Worm (Caenorhabditis elegans) whole organism, young adult: ENCODE measurements around the gene msd-4.

Source experiments
- B0035.1 ChIP-seq: sonication (generic microtip); optimal IDR thresholded peaks from 2 replicates; lab custom pipeline; 2016; ENCODE audit warnings: missing genetic modification characterization, mild to moderate bottlenecking, missing compliant biosample characterization, missing genotype, missing genetic modification reagents
- B0261.1 ChIP-seq: sonication (generic microtip); optimal IDR thresholded peaks from 2 replicates; lab custom pipeline; 2016; ENCODE audit warnings: mild to moderate bottlenecking, missing genetic modification characterization, moderate library complexity, missing compliant biosample characterization
- D2030.7 ChIP-seq: fragments of 200-800 bp; sonication (Bioruptor generic); IDR thresholded peaks from 2 replicates; pipeline ENCODE4 v1.3.6; 2022; ENCODE audit warnings: missing genetic modification reagents, missing genetic modification characterization, missing compliant biosample characterization
- F33H1.4 ChIP-seq: fragments of 200-800 bp; sonication (Bioruptor generic); IDR thresholded peaks from 2 replicates; pipeline ENCODE4 v1.3.6; 2022; ENCODE audit warnings: missing genetic modification reagents, missing genetic modification characterization, missing compliant biosample characterization
- K12H6.12 ChIP-seq: fragments of 200-800 bp; sonication (Bioruptor generic); optimal IDR thresholded peaks from 2 replicates; lab custom pipeline; 2018; ENCODE audit warnings: mild to moderate bottlenecking, missing genetic modification characterization, missing compliant biosample characterization
- T26A5.8 ChIP-seq: sonication (generic microtip); optimal IDR thresholded peaks from 2 replicates; lab custom pipeline; 2016; ENCODE audit warnings: missing genetic modification characterization, missing compliant biosample characterization
- Y53F4B.3 ChIP-seq: fragments of 200-800 bp; sonication (Bioruptor generic); IDR thresholded peaks from 2 replicates; pipeline ENCODE4 v1.3.6; 2022; ENCODE audit warnings: missing genetic modification reagents, missing genetic modification characterization, missing compliant biosample characterization
- Y56A3A.18 ChIP-seq: fragments of 200-800 bp; sonication (Bioruptor generic); IDR thresholded peaks from 2 replicates; pipeline ENCODE4 v1.3.6; 2022; ENCODE audit warnings: missing genetic modification reagents, missing genetic modification characterization, missing compliant biosample characterization
- Y67H2A.10 ChIP-seq: fragments of 200-800 bp; sonication (Bioruptor generic); conservative IDR thresholded peaks from 2 replicates; pipeline ENCODE4 v1.3.6; 2022; ENCODE audit warnings: missing genetic modification reagents, missing genetic modification characterization, missing compliant biosample characterization
- akir-1 ChIP-seq: fragments of 200-800 bp; sonication (Bioruptor generic); optimal IDR thresholded peaks from 2 replicates; lab custom pipeline; 2018; ENCODE audit warnings: mild to moderate bottlenecking, missing genetic modification characterization, moderate library complexity, missing compliant biosample characterization
- attf-6 ChIP-seq: fragments of 200-800 bp; sonication (Bioruptor generic); IDR thresholded peaks from 2 replicates; pipeline ENCODE4 v1.3.6; 2022; ENCODE audit warnings: missing genetic modification reagents, missing genetic modification characterization, missing compliant biosample characterization
- bed-2 ChIP-seq: fragments of 200-800 bp; sonication (Bioruptor generic); IDR thresholded peaks from 2 replicates; pipeline ENCODE4 v1.3.6; 2022; ENCODE audit warnings: missing genetic modification reagents, missing genetic modification characterization, missing compliant biosample characterization
- cebp-1 ChIP-seq, 2 experiments: fragments of 200-800 bp in 1 of 2; sonication (Bioruptor generic) in 1 of 2; sonication (generic microtip) in 1 of 2; IDR thresholded peaks in 1 of 2; optimal IDR thresholded peaks in 1 of 2; 2 replicates each; pipeline versions ENCODE4 v1.3.6 to Lab custom; 2017 to 2022; ENCODE audit warnings: missing compliant biosample characterization in 2 of 2, missing genetic modification characterization in 2 of 2, mild to moderate bottlenecking in 1 of 2, missing genetic modification reagents in 1 of 2, moderate library complexity in 1 of 2
- cebp-2 ChIP-seq: fragments of 200-800 bp; sonication (Bioruptor generic); IDR thresholded peaks from 2 replicates; pipeline ENCODE4 v1.3.6; 2022; ENCODE audit warnings: missing genetic modification characterization, missing compliant biosample characterization
- ceh-58 ChIP-seq: fragments of 200-800 bp; sonication (Bioruptor generic); IDR thresholded peaks from 2 replicates; pipeline ENCODE4 v1.3.6; 2022; ENCODE audit warnings: missing genetic modification characterization, missing compliant biosample characterization
- die-1 ChIP-seq: sonication (generic microtip); optimal IDR thresholded peaks from 2 replicates; lab custom pipeline; 2016; ENCODE audit warnings: missing genotype, mild to moderate bottlenecking, missing genetic modification characterization, missing compliant biosample characterization
- egl-18 ChIP-seq: fragments of 200-800 bp; sonication (Bioruptor generic); IDR thresholded peaks from 2 replicates; pipeline ENCODE4 v1.3.6; 2022; ENCODE audit warnings: missing genetic modification reagents, missing genetic modification characterization, missing compliant biosample characterization
- egl-44 ChIP-seq: fragments of 200-800 bp; sonication (Bioruptor generic); IDR thresholded peaks from 2 replicates; pipeline ENCODE4 v1.3.6; 2022; ENCODE audit warnings: missing genetic modification reagents, missing genetic modification characterization, missing compliant biosample characterization
- ekl-4 ChIP-seq: fragments of 200-800 bp; sonication (Bioruptor generic); IDR thresholded peaks from 2 replicates; pipeline ENCODE4 v1.3.6; 2022; ENCODE audit warnings: missing genetic modification reagents, missing genetic modification characterization, missing compliant biosample characterization
- ets-4 ChIP-seq: fragments of 200-800 bp; sonication (Bioruptor generic); optimal IDR thresholded peaks from 2 replicates; lab custom pipeline; 2018; ENCODE audit warnings: mild to moderate bottlenecking, missing genetic modification characterization, missing compliant biosample characterization
- lin-35 ChIP-seq, 3 experiments: fragments of 150-350 bp in 2 of 3; sonication (generic microtip) in 1 of 3; optimal IDR thresholded peaks; 2 replicates each; lab custom pipeline; 2014 to 2018; ENCODE audit warnings: missing biosample characterization in 3 of 3, missing genetic modification characterization in 3 of 3, missing genetic modification reagents in 3 of 3
- lir-1 ChIP-seq: fragments of 200-800 bp; sonication (Bioruptor generic); conservative IDR thresholded peaks from 2 replicates; pipeline ENCODE4 v1.3.6; 2022; ENCODE audit warnings: missing genetic modification reagents, missing genetic modification characterization, missing compliant biosample characterization
- madf-10 ChIP-seq: sonication (generic microtip); optimal IDR thresholded peaks from 2 replicates; lab custom pipeline; 2016; ENCODE audit warnings: mild to moderate bottlenecking, missing genetic modification characterization, missing compliant biosample characterization
- madf-3 ChIP-seq: fragments of 200-800 bp; sonication (Bioruptor generic); IDR thresholded peaks from 2 replicates; pipeline ENCODE4 v1.3.6; 2022; ENCODE audit warnings: missing genetic modification reagents, missing genetic modification characterization, missing compliant biosample characterization
- madf-6 ChIP-seq: fragments of 200-800 bp; sonication (Bioruptor generic); IDR thresholded peaks from 2 replicates; pipeline ENCODE4 v1.3.6; 2022; ENCODE audit warnings: missing genetic modification reagents, missing genetic modification characterization, missing compliant biosample characterization
- nfyb-1 ChIP-seq: fragments of 200-800 bp; sonication (Bioruptor generic); IDR thresholded peaks from 2 replicates; pipeline ENCODE4 v1.3.6; 2022; ENCODE audit warnings: missing genetic modification reagents, missing genetic modification characterization, missing compliant biosample characterization
- pha-4 ChIP-seq: fragments of 150-350 bp; sonication (generic microtip); optimal IDR thresholded peaks from 2 replicates; lab custom pipeline; 2014; ENCODE audit warnings: missing biosample characterization, missing genetic modification reagents, missing genetic modification characterization
- rcor-1 ChIP-seq: fragments of 200-800 bp; sonication (Bioruptor generic); IDR thresholded peaks from 2 replicates; pipeline ENCODE4 v1.3.6; 2022; ENCODE audit warnings: missing genetic modification reagents, missing genetic modification characterization, missing compliant biosample characterization
- rec-8 ChIP-seq, 2 experiments: sonication (generic microtip); optimal IDR thresholded peaks; 2 replicates each; lab custom pipeline; 2016; ENCODE audit warnings: mild to moderate bottlenecking in 2 of 2, missing genetic modification characterization in 2 of 2, missing genetic modification reagents in 2 of 2, missing genotype in 2 of 2, missing biosample characterization in 1 of 2, missing compliant biosample characterization in 1 of 2, moderate library complexity in 1 of 2
- snpc-1.3 ChIP-seq: sonication (generic microtip); optimal IDR thresholded peaks from 2 replicates; lab custom pipeline; 2017; ENCODE audit warnings: missing genetic modification characterization, mild to moderate bottlenecking, missing compliant biosample characterization, antibody characterized with exemption, moderate library complexity, missing genotype, missing genetic modification reagents; ENCODE audit not compliant: insufficient read depth
- unc-62 ChIP-seq: fragments of 150-350 bp; optimal IDR thresholded peaks from 2 replicates; lab custom pipeline; 2014; ENCODE audit warnings: missing biosample characterization, missing genetic modification reagents, missing genetic modification characterization
- xnd-1 ChIP-seq: sonication (generic microtip); optimal IDR thresholded peaks from 2 replicates; lab custom pipeline; 2016; ENCODE audit warnings: missing genotype, missing genetic modification reagents, missing genetic modification characterization, missing compliant biosample characterization
- zim-3 ChIP-seq: sonication (generic microtip); optimal IDR thresholded peaks from 2 replicates; lab custom pipeline; 2017; ENCODE audit warnings: mild to moderate bottlenecking, missing genetic modification characterization, moderate library complexity, missing compliant biosample characterization
- ztf-18 ChIP-seq: sonication (generic microtip); optimal IDR thresholded peaks from 2 replicates; lab custom pipeline; 2016; ENCODE audit warnings: missing genotype, mild to moderate bottlenecking, missing genetic modification characterization, missing compliant biosample characterization
- ztf-3 ChIP-seq: fragments of 200-800 bp; sonication (Bioruptor generic); optimal IDR thresholded peaks from 2 replicates; lab custom pipeline; 2018; ENCODE audit warnings: mild to moderate bottlenecking, missing genetic modification characterization, missing compliant biosample characterization

The msd-4 gene

DNA sequence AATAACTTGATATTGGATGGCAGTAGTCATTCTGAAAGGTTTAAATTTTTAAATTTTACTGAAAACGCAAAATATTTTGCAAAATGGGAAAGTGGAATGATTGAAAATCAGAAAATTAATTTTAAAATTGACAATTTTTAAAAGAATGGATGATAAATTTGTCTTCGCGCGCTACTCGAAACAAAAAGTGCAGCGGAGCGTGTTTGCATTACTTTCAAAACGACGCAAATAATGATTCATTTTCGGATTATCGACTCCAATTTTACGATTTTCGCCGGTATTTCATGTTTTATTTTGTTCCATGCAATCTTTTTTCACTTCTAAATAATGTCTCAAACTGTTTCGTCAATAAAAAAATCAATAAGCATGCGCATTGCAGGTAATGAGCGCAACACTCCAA lies 9.7 kb upstream of the msd-4 start, which contains the start of the genes tost-1 and arx-6 (continued):
- TF ChIP-seq lir-1 (GFP tag; lab: Robert Waterston, UW): no peak
- no peak for TF ChIP-seq xnd-1 (tag; lab: Kevin White, UChicago)
- TF ChIP-seq ztf-3 (GFP tag; lab: Kevin White, UChicago): no peak
- TF ChIP-seq madf-3: no peak
- no peak for TF ChIP-seq bed-2 (GFP tag; lab: Robert Waterston, UW)
- TF ChIP-seq Y53F4B.3 (GFP tag; lab: Robert Waterston, UW): no peak
- TF ChIP-seq egl-44: no peak
- no peak for TF ChIP-seq Y56A3A.18 (GFP tag; lab: Robert Waterston, UW)
- TF ChIP-seq rec-8 (tag; optimal IDR thresholded peaks at IDR 0.05; lab: Kevin White, UChicago): no peak
- TF ChIP-seq nfyb-1 (GFP tag; lab: Robert Waterston, UW): no peak
- TF ChIP-seq ekl-4 (GFP tag; lab: Robert Waterston, UW): no peak
- no peak for TF ChIP-seq madf-10
- no peak for TF ChIP-seq die-1
- no peak for TF ChIP-seq rcor-1 (GFP tag; lab: Robert Waterston, UW)
- no peak for TF ChIP-seq B0261.1 (tag; lab: Kevin White, UChicago)
- no peak for TF ChIP-seq Y67H2A.10 (GFP tag; lab: Robert Waterston, UW)
- no peak for TF ChIP-seq ztf-18 (tag; lab: Kevin White, UChicago)
- TF ChIP-seq egl-18: no peak
- peak; percentile 48; the same call in 1 of the 2 replicates for TF ChIP-seq D2030.7 (GFP tag; lab: Robert Waterston, UW)
- no peak for TF ChIP-seq K12H6.12 (tag; lab: Kevin White, UChicago)
- no peak for TF ChIP-seq ceh-58
- 0 out of 2 replicates have a peak, but pooled peaks have one; percentile 18 for TF ChIP-seq F33H1.4 (GFP tag; lab: Robert Waterston, UW)
- TF ChIP-seq attf-6 (GFP tag; lab: Robert Waterston, UW): no peak
- no peak for TF ChIP-seq pha-4 (tag; lab: Kevin White, UChicago)
- no peak for TF ChIP-seq akir-1 (GFP tag; lab: Kevin White, UChicago)
- no peak for TF ChIP-seq zim-3 (tag; lab: Kevin White, UChicago)
- TF ChIP-seq snpc-1.3 (tag; lab: Kevin White, UChicago): no peak

DNA sequence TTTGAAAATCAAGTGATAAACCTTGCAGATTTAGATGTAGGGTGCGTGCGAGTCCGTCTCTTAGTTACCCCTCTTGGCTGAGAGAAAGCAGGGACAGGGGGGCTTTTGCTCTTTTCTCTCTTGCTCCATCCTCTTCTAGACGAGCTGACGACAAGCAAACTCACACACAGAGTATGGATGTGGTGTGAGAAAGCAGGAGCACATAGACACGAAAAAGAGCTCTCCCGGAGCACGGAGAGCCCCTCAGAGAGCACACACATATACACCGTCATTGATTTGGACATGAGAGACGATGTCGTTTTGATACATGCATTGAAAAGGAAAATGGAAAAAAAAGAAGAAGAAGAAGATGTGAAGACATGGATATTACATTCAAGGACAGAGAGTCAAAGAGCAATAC lies 7.1 kb upstream of the msd-4 start:
- peak in 1 of 3 experiments; percentile 61 for TF ChIP-seq lin-35 (GFP tag; optimal IDR thresholded peaks at IDR 0.05; lab: Kevin White, UChicago)
- no peak for TF ChIP-seq unc-62
- TF ChIP-seq, all 124 proteins: peak for 1

DNA sequence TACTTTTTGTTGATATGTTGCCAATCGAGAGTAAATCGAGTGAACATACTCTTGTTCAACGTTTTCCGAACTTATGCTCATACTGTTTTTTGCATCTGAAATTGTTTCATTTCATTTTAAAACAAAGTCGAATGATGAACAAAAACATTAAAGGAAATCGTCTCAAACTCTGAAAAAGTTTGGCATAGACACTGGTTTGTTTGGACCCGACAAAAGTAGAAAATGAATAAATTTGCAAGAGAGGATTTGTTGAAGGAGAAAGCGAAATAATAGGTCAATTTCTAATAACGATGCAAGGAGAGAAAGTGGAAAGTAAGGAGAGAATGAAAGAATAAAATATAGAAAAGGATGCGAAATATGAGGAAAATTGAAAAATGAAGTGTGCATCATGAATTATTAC lies 6.1 kb upstream of the msd-4 start, which contains the start of gene C35D10.12:
C35D10.12 (minus strand) TSS at position 101 of the 400 bp plus-strand sequence.
- TF ChIP-seq T26A5.8 (tag; lab: Kevin White, UChicago) (no peak), egl-18 (no peak), madf-6 (no peak), cebp-1 (GFP tag; IDR thresholded peaks at IDR 0.05; lab: Robert Waterston, UW) (no peak), cebp-1 (tag; optimal IDR thresholded peaks at IDR 0.05; lab: Kevin White, UChicago) (no peak), unc-62 (no peak), madf-10 (no peak), B0035.1 (tag; lab: Kevin White, UChicago) (no peak), cebp-2 (GFP tag; lab: Robert Waterston, UW) (no peak), ets-4 (GFP tag; lab: Kevin White, UChicago) (no peak)
